Fruit fly (Drosophila melanogaster) whole organism, embryonic: Measurements from ENCODE around the gene CG31016.

ENCODE experiments used
- Atf6 ChIP-seq: fragments of 200-800 bp; sonication (Bioruptor generic); IDR thresholded peaks from 2 replicates; pipeline ENCODE4 v1.3.6; 2022; ENCODE audit warnings: missing biosample characterization, missing genetic modification characterization
- CG10209 ChIP-seq: fragments of 200-800 bp; sonication (Bioruptor generic); optimal IDR thresholded peaks from 3 replicates; lab custom pipeline; 2017; ENCODE audit warnings: missing biosample characterization, mild to moderate bottlenecking, missing genetic modification characterization, missing genetic modification reagents
- CG10979 ChIP-seq: fragments of 200-800 bp; sonication (Bioruptor generic); optimal IDR thresholded peaks from 2 replicates; lab custom pipeline; 2018; ENCODE audit warnings: missing biosample characterization, mild to moderate bottlenecking, missing genetic modification characterization, moderate library complexity
- CG11695 ChIP-seq: fragments of 200-800 bp; sonication (Bioruptor generic); IDR thresholded peaks from 3 replicates; pipeline ENCODE4 v1.3.6; 2022; ENCODE audit warnings: missing biosample characterization, missing genetic modification characterization
- CG12391 ChIP-seq: fragments of 200-800 bp; sonication (Bioruptor generic); optimal IDR thresholded peaks from 3 replicates; lab custom pipeline; 2018; ENCODE audit warnings: missing biosample characterization, mild to moderate bottlenecking, missing genetic modification characterization, moderate library complexity
- CG12659 ChIP-seq: fragments of 200-800 bp; sonication (Bioruptor generic); optimal IDR thresholded peaks from 3 replicates; lab custom pipeline; 2017; ENCODE audit warnings: mild to moderate bottlenecking, missing biosample characterization, missing genetic modification reagents, missing genetic modification characterization
- CG17361 ChIP-seq: fragments of 200-800 bp; sonication (Bioruptor generic); IDR thresholded peaks from 3 replicates; pipeline ENCODE4 v1.3.6; 2022; ENCODE audit warnings: missing biosample characterization, missing genetic modification characterization
- CG17802 ChIP-seq: fragments of 200-800 bp; sonication (Bioruptor generic); optimal IDR thresholded peaks from 2 replicates; lab custom pipeline; 2018; ENCODE audit warnings: missing biosample characterization, mild to moderate bottlenecking, missing genetic modification characterization, moderate library complexity
- CG2678 ChIP-seq: fragments of 200-800 bp; sonication (Bioruptor generic); optimal IDR thresholded peaks from 3 replicates; lab custom pipeline; 2019; ENCODE audit warnings: missing biosample characterization, mild to moderate bottlenecking, missing genetic modification characterization, moderate library complexity
- CG2712 ChIP-seq: fragments of 200-800 bp; optimal IDR thresholded peaks from 3 replicates; lab custom pipeline; 2019; ENCODE audit warnings: missing biosample characterization, mild to moderate bottlenecking, missing genetic modification characterization, moderate library complexity
- CG2875 ChIP-seq: fragments of 200-800 bp; sonication (Bioruptor generic); optimal IDR thresholded peaks from 2 replicates; lab custom pipeline; 2017; ENCODE audit warnings: missing biosample characterization, mild to moderate bottlenecking, missing genetic modification characterization, missing genetic modification reagents
- CG32772 ChIP-seq: fragments of 200-800 bp; sonication (Bioruptor generic); IDR thresholded peaks from 2 replicates; pipeline ENCODE4 v1.3.6; 2022; ENCODE audit warnings: missing biosample characterization, missing genetic modification characterization
- CG4282 ChIP-seq: fragments of 200-800 bp; sonication (Bioruptor generic); optimal IDR thresholded peaks from 2 replicates; lab custom pipeline; 2016; ENCODE audit warnings: missing biosample characterization, missing genetic modification characterization
- CG4617 ChIP-seq: fragments of 200-800 bp; sonication (Bioruptor generic); optimal IDR thresholded peaks from 3 replicates; lab custom pipeline; 2016; ENCODE audit warnings: missing biosample characterization, missing genetic modification characterization, borderline replicate concordance
- CG6654 ChIP-seq: fragments of 200-800 bp; sonication (Bioruptor generic); optimal IDR thresholded peaks from 2 replicates; lab custom pipeline; 2017; ENCODE audit warnings: missing biosample characterization, mild to moderate bottlenecking, missing genetic modification characterization
- CG6791 ChIP-seq: fragments of 200-800 bp; sonication (Bioruptor generic); IDR thresholded peaks from 3 replicates; pipeline ENCODE4 v1.3.6; 2022; ENCODE audit warnings: missing biosample characterization, missing genetic modification characterization; ENCODE audit not compliant: partially characterized antibody
- CG8290 ChIP-seq, 3 experiments: fragments of 200-800 bp; sonication (Bioruptor generic); optimal IDR thresholded peaks; 2 replicates each; lab custom pipeline; 2016 to 2019; ENCODE audit warnings: missing biosample characterization in 3 of 3, missing genetic modification characterization in 3 of 3, mild to moderate bottlenecking in 2 of 3, moderate library complexity in 1 of 3
- CHES-1-like ChIP-seq: fragments of 200-800 bp; sonication (Bioruptor generic); optimal IDR thresholded peaks from 2 replicates; lab custom pipeline; 2016; ENCODE audit warnings: missing biosample characterization, missing genetic modification characterization
- CrebB ChIP-seq: fragments of 200-800 bp; sonication (Bioruptor generic); optimal IDR thresholded peaks from 3 replicates; lab custom pipeline; 2018; ENCODE audit warnings: missing biosample characterization, mild to moderate bottlenecking, missing genetic modification characterization
- Dad ChIP-seq: fragments of 200-800 bp; sonication (Bioruptor generic); optimal IDR thresholded peaks from 3 replicates; lab custom pipeline; 2016; ENCODE audit warnings: missing biosample characterization, missing genetic modification characterization
- ERR ChIP-seq: fragments of 200-800 bp; sonication (Bioruptor generic); optimal IDR thresholded peaks from 2 replicates; lab custom pipeline; 2016; ENCODE audit warnings: missing biosample characterization, missing genetic modification characterization
- Hr3 ChIP-seq: fragments of 200-800 bp; sonication (Bioruptor generic); optimal IDR thresholded peaks from 3 replicates; lab custom pipeline; 2016; ENCODE audit warnings: missing biosample characterization, missing genetic modification characterization
- Pdp1 ChIP-seq, 2 experiments: fragments of 200-800 bp; sonication (Bioruptor generic); optimal IDR thresholded peaks; 3 replicates each; lab custom pipeline; 2016; ENCODE audit warnings: missing biosample characterization in 2 of 2, missing genetic modification characterization in 2 of 2, mild to moderate bottlenecking in 1 of 2, moderate library complexity in 1 of 2
- ato ChIP-seq: fragments of 200-800 bp; sonication (Bioruptor generic); IDR thresholded peaks from 2 replicates; pipeline ENCODE4 v1.3.6; 2022; ENCODE audit warnings: missing biosample characterization, missing genetic modification characterization; ENCODE audit not compliant: partially characterized antibody
- bbx ChIP-seq: fragments of 200-800 bp; sonication (Bioruptor generic); IDR thresholded peaks from 2 replicates; pipeline ENCODE4 v1.3.6; 2022; ENCODE audit warnings: missing biosample characterization, missing genetic modification characterization; ENCODE audit not compliant: partially characterized antibody
- cato ChIP-seq: fragments of 200-800 bp; sonication (Bioruptor generic); optimal IDR thresholded peaks from 2 replicates; lab custom pipeline; 2016; ENCODE audit warnings: missing biosample characterization, missing genetic modification characterization, borderline replicate concordance
- dan ChIP-seq: fragments of 200-800 bp; sonication (Bioruptor generic); IDR thresholded peaks from 2 replicates; pipeline ENCODE4 v1.3.6; 2022; ENCODE audit warnings: missing biosample characterization, missing genetic modification characterization
- esg ChIP-seq: fragments of 200-800 bp; sonication (Bioruptor generic); conservative IDR thresholded peaks from 2 replicates; pipeline ENCODE4 v1.3.6; 2022; ENCODE audit warnings: missing biosample characterization, missing genetic modification characterization
- fru ChIP-seq: fragments of >200 bp; optimal IDR thresholded peaks from 2 replicates; lab custom pipeline; 2017
- gcm ChIP-seq: fragments of 200-800 bp; sonication (Bioruptor generic); optimal IDR thresholded peaks from 2 replicates; lab custom pipeline; 2019; ENCODE audit warnings: missing biosample characterization, mild to moderate bottlenecking, missing genetic modification characterization, moderate library complexity
- grau ChIP-seq: fragments of 200-800 bp; optimal IDR thresholded peaks from 3 replicates; lab custom pipeline; 2019; ENCODE audit warnings: missing biosample characterization, mild to moderate bottlenecking, missing genetic modification characterization, moderate library complexity
- gsb-n ChIP-seq: fragments of 200-800 bp; sonication (Bioruptor generic); optimal IDR thresholded peaks from 3 replicates; lab custom pipeline; 2018; ENCODE audit warnings: missing biosample characterization, mild to moderate bottlenecking, missing genetic modification characterization
- h ChIP-seq: fragments of >200 bp; optimal IDR thresholded peaks from 2 replicates; lab custom pipeline; 2017
- hb ChIP-seq: fragments of 200-800 bp; sonication (Bioruptor generic); IDR thresholded peaks from 3 replicates; pipeline ENCODE4 v1.3.6; 2022; ENCODE audit warnings: missing biosample characterization, missing genetic modification characterization; ENCODE audit not compliant: partially characterized antibody
- her ChIP-seq: fragments of 200-800 bp; sonication (Bioruptor generic); optimal IDR thresholded peaks from 2 replicates; lab custom pipeline; 2016; ENCODE audit warnings: missing biosample characterization, missing genetic modification characterization
- insv ChIP-seq, 2 experiments: fragments of 200-800 bp; sonication (Bioruptor generic); optimal IDR thresholded peaks; 3 replicates each; lab custom pipeline; 2016 to 2018; ENCODE audit warnings: missing biosample characterization in 2 of 2, missing genetic modification characterization in 2 of 2
- jigr1 ChIP-seq: fragments of 200-800 bp; sonication (Bioruptor generic); IDR thresholded peaks from 3 replicates; pipeline ENCODE4 v1.3.6; 2022; ENCODE audit warnings: missing biosample characterization, missing genetic modification characterization
- mld ChIP-seq: fragments of 200-800 bp; sonication (Bioruptor generic); IDR thresholded peaks from 3 replicates; pipeline ENCODE4 v1.3.6; 2022; ENCODE audit warnings: missing biosample characterization, missing genetic modification characterization; ENCODE audit not compliant: partially characterized antibody
- nerfin-1 ChIP-seq: fragments of 200-800 bp; sonication (Bioruptor generic); optimal IDR thresholded peaks from 3 replicates; lab custom pipeline; 2019; ENCODE audit warnings: missing biosample characterization, mild to moderate bottlenecking, missing genetic modification characterization, moderate library complexity
- org-1 ChIP-seq: fragments of 200-800 bp; sonication (Bioruptor generic); optimal IDR thresholded peaks from 2 replicates; lab custom pipeline; 2017; ENCODE audit warnings: missing biosample characterization, missing genetic modification characterization
- pho ChIP-seq: fragments of 200-800 bp; sonication (Bioruptor generic); optimal IDR thresholded peaks from 2 replicates; lab custom pipeline; 2016; ENCODE audit warnings: missing biosample characterization, missing genetic modification characterization
- sc ChIP-seq, 3 experiments: fragments of >200 bp in 2 of 3; fragments of 200-800 bp in 1 of 3; sonication (Bioruptor generic) in 1 of 3; optimal IDR thresholded peaks; 2 replicates in 2 of 3; 3 replicates in 1 of 3; lab custom pipeline; 2017; ENCODE audit warnings: mild to moderate bottlenecking in 1 of 3, missing biosample characterization in 1 of 3, missing genetic modification characterization in 1 of 3, missing genetic modification reagents in 1 of 3
- scrt ChIP-seq: fragments of 200-800 bp; sonication (Bioruptor generic); optimal IDR thresholded peaks from 2 replicates; lab custom pipeline; 2018; ENCODE audit warnings: missing biosample characterization, mild to moderate bottlenecking, missing genetic modification characterization, moderate library complexity
- sisA ChIP-seq: fragments of 200-800 bp; sonication (Bioruptor generic); IDR thresholded peaks from 2 replicates; pipeline ENCODE4 v1.3.6; 2022; ENCODE audit warnings: missing biosample characterization, missing genetic modification characterization
- so ChIP-seq: fragments of 200-800 bp; sonication (Bioruptor generic); IDR thresholded peaks from 3 replicates; pipeline ENCODE4 v1.3.6; 2022; ENCODE audit warnings: missing biosample characterization, missing genetic modification characterization
- stwl ChIP-seq: fragments of 200-800 bp; sonication (Bioruptor generic); optimal IDR thresholded peaks from 3 replicates; lab custom pipeline; 2018; ENCODE audit warnings: missing biosample characterization, mild to moderate bottlenecking, missing genetic modification characterization, moderate library complexity
- tio ChIP-seq: fragments of 200-800 bp; sonication (Bioruptor generic); optimal IDR thresholded peaks from 2 replicates; lab custom pipeline; 2017; ENCODE audit warnings: missing biosample characterization, missing genetic modification characterization, inconsistent platforms
- yki ChIP-seq: fragments of >200 bp; optimal IDR thresholded peaks from 3 replicates; lab custom pipeline; 2018
- zfh1 ChIP-seq: fragments of 200-800 bp; sonication (Bioruptor generic); IDR thresholded peaks from 3 replicates; pipeline ENCODE4 v1.3.6; 2022; ENCODE audit warnings: missing biosample characterization, missing genetic modification characterization

Gene CG31016

DNA sequence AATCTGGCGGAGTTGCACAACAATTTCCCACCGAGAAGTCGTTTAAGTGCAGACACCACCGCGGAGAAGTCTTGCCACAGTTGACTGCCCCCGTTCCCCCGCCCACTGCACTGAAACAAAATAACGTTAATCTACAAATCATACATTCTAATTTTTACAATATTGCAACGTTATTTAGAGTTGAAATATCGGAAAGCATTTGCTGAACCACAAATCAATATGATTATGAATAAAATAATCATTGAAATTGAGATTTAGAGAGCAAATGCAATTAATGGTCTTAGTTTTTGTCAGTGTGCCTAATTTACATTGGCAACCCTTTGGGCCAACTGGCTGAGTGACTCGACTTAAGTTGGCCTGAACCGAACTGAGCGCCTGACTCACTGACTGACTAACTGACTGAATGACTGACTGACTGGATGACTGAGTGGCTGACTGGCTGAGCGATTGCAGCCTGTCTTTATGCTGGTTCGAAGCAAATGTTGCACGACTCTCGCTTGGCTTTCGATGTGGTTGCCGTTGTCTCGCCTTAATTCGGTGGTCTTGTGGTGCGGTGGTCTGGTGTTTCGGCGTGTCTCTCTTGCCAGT lies 35.3 kb upstream of the CG31016 start (continued):
- TF ChIP-seq mld (GFP tag; lab: Robert Waterston, UW) (no peak), CG2678 (tag; lab: Kevin White, UChicago) (peak; percentile 86), zfh1 (GFP tag; lab: Robert Waterston, UW) (peak; percentile 84), tio (GFP tag; lab: Kevin White, UChicago) (peak; percentile 34), CG4282 (no peak), gcm (GFP tag; lab: Kevin White, UChicago) (peak; percentile 82), bbx (GFP tag; lab: Robert Waterston, UW) (no peak), CG2875 (GFP tag; lab: Kevin White, UChicago) (peak; percentile 76), sisA (GFP tag; lab: Robert Waterston, UW) (peak; percentile 86), her (GFP tag; lab: Kevin White, UChicago) (peak; percentile 28), CG2712 (tag; lab: Kevin White, UChicago) (peak; percentile 90), pho (GFP tag; lab: Kevin White, UChicago) (peak; percentile 12), jigr1 (GFP tag; lab: Robert Waterston, UW) (0 out of 3 replicates have a peak, but pooled peaks have one; percentile 35), CHES-1-like (GFP tag; lab: Kevin White, UChicago) (peak; percentile 44), hb (GFP tag; lab: Robert Waterston, UW) (no peak), cato (GFP tag; lab: Kevin White, UChicago) (peak; percentile 28), CG32772 (GFP tag; lab: Robert Waterston, UW) (peak; percentile 78), Hr3 (GFP tag; lab: Kevin White, UChicago) (peak; percentile 63), insv (GFP tag; optimal IDR thresholded peaks at IDR 0.05; lab: Kevin White, UChicago) (no peak), CG4617 (GFP tag; lab: Kevin White, UChicago) (no peak), CG10209 (GFP tag; lab: Kevin White, UChicago) (peak; percentile 85), CG12659 (peak; percentile 56), ERR (peak; percentile 45), dan (GFP tag; lab: Robert Waterston, UW) (0 out of 2 replicates have a peak, but pooled peaks have one; percentile 31), CG6654 (GFP tag; lab: Kevin White, UChicago) (peak; percentile 39), stwl (peak; percentile 25), gsb-n (tag; lab: Kevin White, UChicago) (peak; percentile 83), Pdp1 (GFP tag; optimal IDR thresholded peaks at IDR 0.05; lab: Kevin White, UChicago) (peak; percentile 51 to 72), CG8290 (GFP tag; optimal IDR thresholded peaks at IDR 0.05; lab: Kevin White, UChicago) (peak; percentile 36), CG8290 (tag; optimal IDR thresholded peaks at IDR 0.05; lab: Kevin White, UChicago) (peak in 1 of 2 experiments; percentile 91), Atf6 (GFP tag; lab: Robert Waterston, UW) (peak; percentile 71; the same call in 1 of the 2 replicates), CG17361 (GFP tag; lab: Robert Waterston, UW) (no peak; the same call in none of the 3 replicates), so (GFP tag; lab: Robert Waterston, UW) (peak; percentile 83; the same call in 2 of the 3 replicates), CG12391 (tag; lab: Kevin White, UChicago) (peak; percentile 86), CG17802 (tag; lab: Kevin White, UChicago) (peak; percentile 59), Dad (GFP tag; lab: Kevin White, UChicago) (peak; percentile 55), yki (no peak), grau (tag; lab: Kevin White, UChicago) (peak; percentile 81), fru (lab: Kevin White, UChicago) (no peak), h (no peak), sc (optimal IDR thresholded peaks at IDR 0.05; lab: Kevin White, UChicago) (no peak), sc (GFP tag; optimal IDR thresholded peaks at IDR 0.05; lab: Kevin White, UChicago) (peak; percentile 68), esg (GFP tag; lab: Robert Waterston, UW) (peak; percentile 90), CG11695 (GFP tag; lab: Robert Waterston, UW) (peak; percentile 78), CG6791 (GFP tag; lab: Robert Waterston, UW) (no peak), nerfin-1 (tag; lab: Kevin White, UChicago) (no peak), ato (GFP tag; lab: Robert Waterston, UW) (no peak), CrebB (tag; lab: Kevin White, UChicago) (peak; percentile 44), org-1 (GFP tag; lab: Kevin White, UChicago) (peak; percentile 61), CG10979 (tag; lab: Kevin White, UChicago) (peak; percentile 87), scrt (no peak)
